Worm (Caenorhabditis elegans) whole organism, L4/young adult: ENCODE data around the gene egl-17.

ENCODE experiments used
- W03F9.2 ChIP-seq: fragments of 150-350 bp; optimal IDR thresholded peaks from 2 replicates; lab custom pipeline; 2014; ENCODE audit warnings: missing biosample characterization, missing genetic modification characterization
- dao-5 ChIP-seq: sonication (generic microtip); optimal IDR thresholded peaks from 2 replicates; lab custom pipeline; 2016; ENCODE audit warnings: missing genotype, missing genetic modification characterization, moderate library complexity, missing compliant biosample characterization
- him-1 ChIP-seq: sonication (generic microtip); optimal IDR thresholded peaks from 2 replicates; lab custom pipeline; 2016; ENCODE audit warnings: missing genotype, missing genetic modification reagents, missing genetic modification characterization, missing compliant biosample characterization

DNA sequence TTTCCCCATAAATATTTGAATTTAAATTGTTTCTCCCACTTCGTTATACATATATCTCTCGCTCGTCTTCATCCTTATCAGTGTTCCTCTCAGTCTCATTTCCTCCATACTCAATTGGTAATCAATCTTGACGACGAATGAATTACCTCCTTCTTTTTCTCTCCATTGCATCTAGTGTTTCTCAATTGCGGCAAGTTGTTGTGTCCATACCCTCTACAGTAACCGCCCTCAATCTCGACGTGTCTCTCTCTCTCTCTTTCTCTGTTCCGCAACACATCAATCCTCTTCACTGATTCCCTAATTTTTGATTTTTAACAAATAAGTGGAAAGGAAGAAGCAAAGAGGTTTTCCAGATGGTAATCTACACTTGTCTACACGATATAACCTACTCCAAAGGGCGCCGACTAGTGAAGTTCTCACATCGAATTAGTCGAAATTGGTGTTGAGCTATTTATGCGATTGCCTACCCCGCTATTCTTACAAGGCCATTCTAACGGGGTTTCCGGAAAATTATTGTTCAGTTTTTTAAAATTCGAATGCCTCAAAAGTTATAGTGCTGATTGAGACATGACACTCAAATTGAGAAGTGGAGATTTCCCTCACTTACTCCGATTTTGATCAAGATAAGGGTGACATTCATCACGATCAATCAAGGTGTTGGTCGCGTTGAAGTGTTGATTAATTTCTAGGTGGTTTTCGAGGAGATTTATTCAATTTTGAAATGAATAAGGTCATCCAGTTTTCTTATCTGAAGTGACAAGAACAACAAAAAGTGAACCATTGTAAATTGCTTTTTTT is 14.8 kb downstream of the egl-17 start:
- TF ChIP-seq dao-5 (tag; lab: Kevin White, UChicago) (no peak), him-1 (tag; lab: Kevin White, UChicago) (no peak), W03F9.2 (no peak)
